Fruit fly (Drosophila melanogaster) whole organism, embryonic: Measurements from ENCODE around the gene Naa80.

Experiments used
- Adf1 ChIP-seq: fragments of 200-800 bp; sonication (Bioruptor generic); IDR thresholded peaks from 2 replicates; pipeline ENCODE4 v1.3.6; 2022; ENCODE audit warnings: missing biosample characterization, missing genetic modification characterization
- BEAF-32 ChIP-seq: fragments of 200-800 bp; sonication (Bioruptor generic); optimal IDR thresholded peaks from 3 replicates; lab custom pipeline; 2017; ENCODE audit warnings: missing biosample characterization, missing genetic modification characterization, mild to moderate bottlenecking, moderate library complexity, missing genetic modification reagents
- CG10274 ChIP-seq: fragments of 200-800 bp; sonication (Bioruptor generic); optimal IDR thresholded peaks from 3 replicates; lab custom pipeline; 2017; ENCODE audit warnings: missing biosample characterization, mild to moderate bottlenecking, missing genetic modification characterization
- CG10321 ChIP-seq: fragments of 200-800 bp; sonication (Bioruptor generic); IDR thresholded peaks from 2 replicates; pipeline ENCODE4 v1.3.6; 2022; ENCODE audit warnings: missing biosample characterization, missing genetic modification characterization
- CG10431 ChIP-seq: fragments of 200-800 bp; sonication (Bioruptor generic); optimal IDR thresholded peaks from 3 replicates; lab custom pipeline; 2018; ENCODE audit warnings: missing biosample characterization, mild to moderate bottlenecking, missing genetic modification characterization
- CG10543 ChIP-seq: fragments of 200-800 bp; sonication (Bioruptor generic); optimal IDR thresholded peaks from 3 replicates; lab custom pipeline; 2017; ENCODE audit warnings: missing biosample characterization, mild to moderate bottlenecking, missing genetic modification characterization, moderate library complexity
- CG11504 ChIP-seq: fragments of 200-800 bp; sonication (Bioruptor generic); optimal IDR thresholded peaks from 3 replicates; lab custom pipeline; 2019; ENCODE audit warnings: missing biosample characterization, mild to moderate bottlenecking, missing genetic modification characterization, moderate library complexity
- CG1647 ChIP-seq: fragments of 200-800 bp; sonication (Bioruptor generic); optimal IDR thresholded peaks from 3 replicates; lab custom pipeline; 2016; ENCODE audit warnings: missing biosample characterization, missing genetic modification characterization
- CG16863 ChIP-seq: fragments of 200-800 bp; sonication (Bioruptor generic); optimal IDR thresholded peaks from 3 replicates; lab custom pipeline; 2016; ENCODE audit warnings: missing biosample characterization, missing genetic modification characterization
- CG17359 ChIP-seq: fragments of 200-800 bp; sonication (Bioruptor generic); optimal IDR thresholded peaks from 3 replicates; lab custom pipeline; 2018; ENCODE audit warnings: missing biosample characterization, mild to moderate bottlenecking, missing genetic modification characterization, moderate library complexity
- CG18011 ChIP-seq: fragments of 200-800 bp; sonication (Bioruptor generic); optimal IDR thresholded peaks from 2 replicates; lab custom pipeline; 2017; ENCODE audit warnings: missing biosample characterization, missing genetic modification characterization, mild to moderate bottlenecking, moderate library complexity, missing genotype
- CG18619 ChIP-seq: fragments of 200-800 bp; sonication (Bioruptor generic); optimal IDR thresholded peaks from 3 replicates; lab custom pipeline; 2017; ENCODE audit warnings: missing biosample characterization, mild to moderate bottlenecking, missing genetic modification characterization
- CG2712 ChIP-seq: fragments of 200-800 bp; optimal IDR thresholded peaks from 3 replicates; lab custom pipeline; 2019; ENCODE audit warnings: missing biosample characterization, mild to moderate bottlenecking, missing genetic modification characterization, moderate library complexity
- CG3281 ChIP-seq: fragments of 200-800 bp; sonication (Bioruptor generic); optimal IDR thresholded peaks from 3 replicates; lab custom pipeline; 2017; ENCODE audit warnings: missing biosample characterization, mild to moderate bottlenecking, missing genetic modification characterization
- CG3726 ChIP-seq: fragments of 200-800 bp; sonication (Bioruptor generic); IDR thresholded peaks from 3 replicates; pipeline ENCODE4, ENCODE4 v1.3.6; 2022; ENCODE audit warnings: missing biosample characterization, missing genetic modification characterization
- CG3995 ChIP-seq: fragments of 200-800 bp; sonication (Bioruptor generic); optimal IDR thresholded peaks from 3 replicates; lab custom pipeline; 2016; ENCODE audit warnings: missing biosample characterization, missing genetic modification characterization
- CG4282 ChIP-seq: fragments of 200-800 bp; sonication (Bioruptor generic); optimal IDR thresholded peaks from 2 replicates; lab custom pipeline; 2016; ENCODE audit warnings: missing biosample characterization, missing genetic modification characterization
- CG4730 ChIP-seq: fragments of 200-800 bp; sonication (Bioruptor generic); IDR thresholded peaks from 2 replicates; pipeline ENCODE4 v1.3.6; 2022; ENCODE audit warnings: missing biosample characterization, missing genetic modification characterization
- CG6254 ChIP-seq: fragments of 200-800 bp; sonication (Bioruptor generic); optimal IDR thresholded peaks from 3 replicates; lab custom pipeline; 2017; ENCODE audit warnings: mild to moderate bottlenecking, missing biosample characterization, missing genetic modification reagents, missing genetic modification characterization
- CG7556 ChIP-seq: fragments of 200-800 bp; sonication (Bioruptor generic); optimal IDR thresholded peaks from 2 replicates; lab custom pipeline; 2017; ENCODE audit warnings: missing biosample characterization, mild to moderate bottlenecking, missing genetic modification characterization
- CG7786 ChIP-seq: fragments of 200-800 bp; sonication (Bioruptor generic); optimal IDR thresholded peaks from 2 replicates; lab custom pipeline; 2016; ENCODE audit warnings: missing biosample characterization, missing genetic modification characterization
- CG8478 ChIP-seq: fragments of >200 bp; optimal IDR thresholded peaks from 2 replicates; lab custom pipeline; 2018
- CoRest ChIP-seq: fragments of 200-800 bp; sonication (Bioruptor generic); optimal IDR thresholded peaks from 3 replicates; lab custom pipeline; 2018; ENCODE audit warnings: missing biosample characterization, mild to moderate bottlenecking, missing genetic modification characterization, moderate library complexity
- CrebB ChIP-seq: fragments of 200-800 bp; sonication (Bioruptor generic); optimal IDR thresholded peaks from 3 replicates; lab custom pipeline; 2018; ENCODE audit warnings: missing biosample characterization, mild to moderate bottlenecking, missing genetic modification characterization
- D19A ChIP-seq: fragments of 200-800 bp; optimal IDR thresholded peaks from 3 replicates; lab custom pipeline; 2019; ENCODE audit warnings: missing biosample characterization, mild to moderate bottlenecking, missing genetic modification characterization, moderate library complexity
- Dek ChIP-seq: fragments of 200-800 bp; sonication (Bioruptor generic); optimal IDR thresholded peaks from 3 replicates; lab custom pipeline; 2019; ENCODE audit warnings: missing biosample characterization, mild to moderate bottlenecking, missing genetic modification characterization, moderate library complexity
- Dref ChIP-seq: fragments of 200-800 bp; sonication (Bioruptor generic); IDR thresholded peaks from 2 replicates; pipeline ENCODE4 v1.3.6; 2022; ENCODE audit warnings: missing biosample characterization, missing genetic modification characterization
- E2f2 ChIP-seq: fragments of 200-800 bp; sonication (Bioruptor generic); IDR thresholded peaks from 2 replicates; pipeline ENCODE4 v1.3.6; 2022; ENCODE audit warnings: missing biosample characterization, missing genetic modification characterization
- Eip74EF ChIP-seq, 2 experiments: fragments of 200-800 bp in 1 of 2; fragments of >200 bp in 1 of 2; sonication (Bioruptor generic) in 1 of 2; optimal IDR thresholded peaks; 2 replicates each; lab custom pipeline; 2017 to 2019; ENCODE audit warnings: missing biosample characterization in 2 of 2, missing genetic modification characterization in 2 of 2, mild to moderate bottlenecking in 1 of 2, moderate library complexity in 1 of 2
- Gsc ChIP-seq: fragments of 200-800 bp; sonication (Bioruptor generic); IDR thresholded peaks from 2 replicates; pipeline ENCODE4 v1.3.6; 2022; ENCODE audit warnings: missing biosample characterization, missing genetic modification characterization
- Hr39 ChIP-seq: fragments of >200 bp; optimal IDR thresholded peaks from 2 replicates; lab custom pipeline; 2017
- Hr51 ChIP-seq, 2 experiments: fragments of 200-800 bp; sonication (Bioruptor generic); optimal IDR thresholded peaks; 2 replicates in 1 of 2; 3 replicates in 1 of 2; lab custom pipeline; 2016 to 2018; ENCODE audit warnings: missing biosample characterization in 2 of 2, missing genetic modification characterization in 2 of 2, mild to moderate bottlenecking in 1 of 2, moderate library complexity in 1 of 2
- Nf-YA ChIP-seq: fragments of 200-800 bp; sonication (Bioruptor generic); IDR thresholded peaks from 2 replicates; pipeline ENCODE4 v1.3.6; 2022; ENCODE audit warnings: missing biosample characterization, missing genetic modification characterization
- Spps ChIP-seq: fragments of 200-800 bp; sonication (Bioruptor generic); optimal IDR thresholded peaks from 2 replicates; lab custom pipeline; 2018; ENCODE audit warnings: missing biosample characterization, mild to moderate bottlenecking, missing genetic modification characterization
- Stat92E ChIP-seq, 3 experiments: fragments of >200 bp in 2 of 3; fragments of 200-800 bp in 1 of 3; sonication (Bioruptor generic) in 1 of 3; optimal IDR thresholded peaks; 2 replicates each; lab custom pipeline; 2017 to 2019; ENCODE audit warnings: missing biosample characterization in 3 of 3, missing genetic modification characterization in 3 of 3, mild to moderate bottlenecking in 1 of 3, moderate library complexity in 1 of 3
- Usf ChIP-seq: fragments of 200-800 bp; sonication (Bioruptor generic); optimal IDR thresholded peaks from 2 replicates; lab custom pipeline; 2017; ENCODE audit warnings: missing genotype, missing biosample characterization, missing genetic modification characterization
- aop ChIP-seq: fragments of 200-800 bp; sonication (Bioruptor generic); IDR thresholded peaks from 2 replicates; pipeline ENCODE4 v1.3.6; 2022; ENCODE audit warnings: missing biosample characterization, missing genetic modification characterization
- bigmax ChIP-seq: fragments of 200-800 bp; sonication (Bioruptor generic); optimal IDR thresholded peaks from 2 replicates; lab custom pipeline; 2018; ENCODE audit warnings: missing biosample characterization, mild to moderate bottlenecking, missing genetic modification characterization
- bowl ChIP-seq: fragments of 200-800 bp; sonication (Bioruptor generic); IDR thresholded peaks from 2 replicates; pipeline ENCODE4 v1.3.6; 2022; ENCODE audit warnings: missing biosample characterization, missing genetic modification characterization
- ci ChIP-seq: fragments of 200-800 bp; sonication (Bioruptor generic); IDR thresholded peaks from 3 replicates; pipeline ENCODE4 v1.3.6; 2022; ENCODE audit warnings: missing biosample characterization, missing genetic modification characterization
- corto ChIP-seq: fragments of 200-800 bp; sonication (Bioruptor generic); optimal IDR thresholded peaks from 2 replicates; lab custom pipeline; 2016; ENCODE audit warnings: missing biosample characterization, mild to moderate bottlenecking, missing genetic modification characterization, moderate library complexity
- exex ChIP-seq: fragments of 200-800 bp; sonication (Bioruptor generic); optimal IDR thresholded peaks from 4 replicates; lab custom pipeline; 2018; ENCODE audit warnings: missing biosample characterization, mild to moderate bottlenecking, missing genetic modification characterization, moderate library complexity
- klu ChIP-seq: fragments of 200-800 bp; sonication (Bioruptor generic); IDR thresholded peaks from 2 replicates; pipeline ENCODE4 v1.3.6; 2022; ENCODE audit warnings: missing biosample characterization, missing genetic modification characterization
- onecut ChIP-seq: fragments of 200-800 bp; sonication (Bioruptor generic); IDR thresholded peaks from 2 replicates; pipeline ENCODE4 v1.3.6; 2022; ENCODE audit warnings: missing biosample characterization, missing genetic modification characterization
- repo ChIP-seq: fragments of 200-800 bp; sonication (Bioruptor generic); optimal IDR thresholded peaks from 2 replicates; lab custom pipeline; 2016; ENCODE audit warnings: missing biosample characterization, missing genetic modification characterization
- sens ChIP-seq: fragments of 200-800 bp; sonication (Bioruptor generic); peaks from one replicate; lab custom pipeline; 2016; ENCODE audit warnings: missing biosample characterization, missing genetic modification characterization
- sens-2 ChIP-seq: fragments of 200-800 bp; sonication (Bioruptor generic); IDR thresholded peaks from 2 replicates; pipeline ENCODE4 v1.3.6; 2022; ENCODE audit warnings: missing biosample characterization, missing genetic modification characterization
- stc ChIP-seq: fragments of 200-800 bp; sonication (Bioruptor generic); IDR thresholded peaks from 2 replicates; pipeline ENCODE4 v1.3.6; 2022; ENCODE audit warnings: missing biosample characterization, missing genetic modification characterization
- tin ChIP-seq: fragments of 200-800 bp; sonication (Bioruptor generic); optimal IDR thresholded peaks from 3 replicates; lab custom pipeline; 2016; ENCODE audit warnings: missing biosample characterization, missing genetic modification characterization
- wor ChIP-seq: fragments of 200-800 bp; sonication (Bioruptor generic); IDR thresholded peaks from 2 replicates; pipeline ENCODE4 v1.3.6; 2022; ENCODE audit warnings: missing biosample characterization, missing genetic modification characterization
- zfh1 ChIP-seq: fragments of 200-800 bp; sonication (Bioruptor generic); IDR thresholded peaks from 3 replicates; pipeline ENCODE4 v1.3.6; 2022; ENCODE audit warnings: missing biosample characterization, missing genetic modification characterization

Naa80 gene

dm6 chr3R:9771519-9771972 lies 3.9 kb downstream of the Naa80 start, which contains the start of gene CG9471 (continued):
- TF ChIP-seq onecut (GFP tag; lab: Robert Waterston, UW) (peak; percentile 80), CrebB (tag; lab: Kevin White, UChicago) (peak; percentile 88), Dref (GFP tag; lab: Robert Waterston, UW) (0 out of 2 replicates have a peak, but pooled peaks have one; percentile 27), CG17359 (tag; lab: Kevin White, UChicago) (peak; percentile 92), CG2712 (tag; lab: Kevin White, UChicago) (peak; percentile 92), CG4730 (GFP tag; lab: Robert Waterston, UW) (peak; percentile 89), exex (peak; percentile 92), CG3995 (GFP tag; lab: Kevin White, UChicago) (peak; percentile 69), CG6254 (GFP tag; lab: Kevin White, UChicago) (peak; percentile 72), CG10274 (peak; percentile 64), Gsc (GFP tag; lab: Robert Waterston, UW) (peak; percentile 70), CG8478 (lab: Kevin White, UChicago) (no peak), Usf (GFP tag; lab: Kevin White, UChicago) (peak; percentile 73), corto (GFP tag; lab: Kevin White, UChicago) (peak; percentile 86), CG10543 (GFP tag; lab: Kevin White, UChicago) (peak; percentile 94), BEAF-32 (GFP tag; lab: Kevin White, UChicago) (peak; percentile 37), klu (GFP tag; lab: Robert Waterston, UW) (peak; percentile 82), CG3726 (GFP tag; lab: Robert Waterston, UW) (peak; percentile 85; the same call in 2 of the 3 replicates), CG16863 (GFP tag; lab: Kevin White, UChicago) (peak; percentile 86), Nf-YA (peak; percentile 88), Stat92E (GFP tag; optimal IDR thresholded peaks at IDR 0.05; lab: Kevin White, UChicago) (peak in 1 of 3 experiments; percentile 71), D19A (tag; lab: Kevin White, UChicago) (peak; percentile 87), CoRest (tag; lab: Kevin White, UChicago) (peak; percentile 91), Adf1 (GFP tag; lab: Robert Waterston, UW) (peak; percentile 71), aop (GFP tag; lab: Robert Waterston, UW) (peak; percentile 80), wor (GFP tag; lab: Robert Waterston, UW) (peak; percentile 83), CG4282 (GFP tag; lab: Kevin White, UChicago) (peak; percentile 65), Hr51 (GFP tag; optimal IDR thresholded peaks at IDR 0.05; lab: Kevin White, UChicago) (peak; percentile 75 to 92), CG7786 (GFP tag; lab: Kevin White, UChicago) (peak; percentile 93), CG10431 (GFP tag; lab: Kevin White, UChicago) (peak; percentile 62), repo (GFP tag; lab: Kevin White, UChicago) (peak; percentile 68), CG11504 (peak; percentile 92), stc (peak; percentile 94), sens-2 (GFP tag; lab: Robert Waterston, UW) (peak; percentile 85), CG18619 (GFP tag; lab: Kevin White, UChicago) (peak; percentile 84), bowl (GFP tag; lab: Robert Waterston, UW) (peak; percentile 85), E2f2 (peak; percentile 92), sens (GFP tag; lab: Kevin White, UChicago) (peak; percentile 98), CG18011 (GFP tag; lab: Kevin White, UChicago) (peak; percentile 72), bigmax (GFP tag; lab: Kevin White, UChicago) (peak; percentile 1), Eip74EF (GFP tag; optimal IDR thresholded peaks at IDR 0.05; lab: Kevin White, UChicago) (peak in 1 of 2 experiments; percentile 90), Spps (peak; percentile 83), Hr39 (lab: Kevin White, UChicago) (no peak), CG10321 (GFP tag; lab: Robert Waterston, UW) (peak; percentile 67), ci (GFP tag; lab: Robert Waterston, UW) (peak; percentile 94), Dek (peak; percentile 90), zfh1 (GFP tag; lab: Robert Waterston, UW) (peak; percentile 90), CG7556 (GFP tag; lab: Kevin White, UChicago) (peak; percentile 90), tin (GFP tag; lab: Kevin White, UChicago) (peak; percentile 88), CG1647 (GFP tag; lab: Kevin White, UChicago) (peak; percentile 85), CG3281 (GFP tag; lab: Kevin White, UChicago) (peak; percentile 93)
